Fruit fly (Drosophila melanogaster): ENCODE results near the gene Nsun2.
A peak's percentile ranks its signal among the peaks of the same experiment; 100 is the strongest.

The Nsun2 gene

DNA sequence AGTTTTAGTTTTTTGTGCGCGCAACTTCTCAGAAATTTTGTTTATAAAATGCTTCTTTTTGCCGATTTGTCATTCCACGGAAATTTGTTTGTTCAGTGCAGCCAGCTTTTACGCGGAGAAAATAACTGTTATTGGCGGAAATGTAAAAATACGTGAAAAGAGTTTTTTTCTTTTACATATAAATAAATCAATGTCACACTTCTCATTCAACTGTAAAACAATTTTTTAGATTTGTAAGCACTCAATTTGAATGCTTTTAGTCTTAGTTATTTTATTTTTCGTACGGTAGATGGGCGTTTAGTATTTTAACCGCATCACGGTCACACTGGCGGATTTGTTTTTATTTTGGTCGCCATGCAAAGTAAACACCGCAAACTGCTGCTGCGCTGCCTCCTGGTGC, 9.4 kb downstream of the Nsun2 start, which contains the start of the genes Xpac and brn:
Xpac (minus strand) TSS at position 66 of the 400 bp plus-strand sequence.
brn (plus strand) TSS at position 211 of the 400 bp plus-strand sequence.
- peak; percentile 57 for TF ChIP-seq CG6808 (GFP tag; optimal IDR thresholded peaks at IDR 0.05)
- TF ChIP-seq fkh (GFP tag; optimal IDR thresholded peaks at IDR 0.05), result peak; percentile 96
- no peak for TF ChIP-seq Sox15 (GFP tag; optimal IDR thresholded peaks at IDR 0.05)

DNA sequence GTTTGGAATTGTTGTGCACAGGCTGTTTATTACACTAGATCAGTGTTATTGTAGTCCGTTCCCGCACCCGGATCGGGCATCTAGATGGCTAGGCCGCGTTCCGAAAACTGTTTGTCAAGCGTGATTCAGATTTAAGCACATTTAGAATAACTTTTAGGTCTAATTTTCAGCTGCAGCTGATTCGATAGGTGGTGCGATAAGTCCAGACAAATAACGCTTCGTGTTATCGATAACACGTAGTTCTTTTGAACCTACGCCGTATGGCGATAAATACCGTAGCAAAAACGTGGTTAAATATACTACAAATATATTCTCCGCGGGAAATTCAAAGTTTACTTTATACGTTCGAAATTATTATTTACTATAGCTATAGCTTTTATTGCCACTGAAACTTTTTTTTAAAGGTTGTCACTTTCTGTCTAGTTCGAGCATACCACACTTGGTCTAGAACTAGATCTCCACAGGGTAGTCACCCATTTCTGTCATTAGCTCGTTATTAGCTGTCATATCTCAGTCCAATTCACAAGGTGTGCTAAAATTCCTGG, 12.6 kb downstream of the Nsun2 start, which contains the start of the genes Cmtr1 and CG15375:
Cmtr1 (minus strand) TSS at position 208 of the 545 bp plus-strand sequence.
CG15375 (plus strand) TSS at position 495 of the 545 bp plus-strand sequence.
- no peak for TF ChIP-seq CG32006 (GFP tag; optimal IDR thresholded peaks at IDR 0.05)
- no peak for TF ChIP-seq vri (GFP tag; optimal IDR thresholded peaks at IDR 0.05)
- TF ChIP-seq Lpt (GFP tag; optimal IDR thresholded peaks at IDR 0.05), result no peak
- TF ChIP-seq esn (GFP tag; optimal IDR thresholded peaks at IDR 0.05), result no peak
- no peak for TF ChIP-seq CG1621 (tag; optimal IDR thresholded peaks at IDR 0.05)
- no peak for TF ChIP-seq CG6163 (GFP tag; IDR thresholded peaks at IDR 0.05)
- TF ChIP-seq Hr39 (GFP tag; optimal IDR thresholded peaks at IDR 0.05), result no peak
- TF ChIP-seq CG6276 (GFP tag; optimal IDR thresholded peaks at IDR 0.05), result no peak
- no peak for TF ChIP-seq eg (GFP tag; IDR thresholded peaks at IDR 0.05)
- no peak for TF ChIP-seq dac (GFP tag; optimal IDR thresholded peaks at IDR 0.05)
- TF ChIP-seq CG8632 (GFP tag; optimal IDR thresholded peaks at IDR 0.05), result no peak
- no peak for TF ChIP-seq CG8319 (GFP tag; optimal IDR thresholded peaks at IDR 0.05)
- TF ChIP-seq Sox102F (GFP tag; optimal IDR thresholded peaks at IDR 0.05), result no peak
- no peak for TF ChIP-seq CG3919 (GFP tag; optimal IDR thresholded peaks at IDR 0.05)
- TF ChIP-seq CG11294 (GFP tag; IDR thresholded peaks at IDR 0.05), result no peak
- TF ChIP-seq Smox (GFP tag; optimal IDR thresholded peaks at IDR 0.05), result no peak
- no peak for TF ChIP-seq lz (GFP tag; optimal IDR thresholded peaks at IDR 0.05)
- TF ChIP-seq fd85E (GFP tag; optimal IDR thresholded peaks at IDR 0.05), result no peak

DNA sequence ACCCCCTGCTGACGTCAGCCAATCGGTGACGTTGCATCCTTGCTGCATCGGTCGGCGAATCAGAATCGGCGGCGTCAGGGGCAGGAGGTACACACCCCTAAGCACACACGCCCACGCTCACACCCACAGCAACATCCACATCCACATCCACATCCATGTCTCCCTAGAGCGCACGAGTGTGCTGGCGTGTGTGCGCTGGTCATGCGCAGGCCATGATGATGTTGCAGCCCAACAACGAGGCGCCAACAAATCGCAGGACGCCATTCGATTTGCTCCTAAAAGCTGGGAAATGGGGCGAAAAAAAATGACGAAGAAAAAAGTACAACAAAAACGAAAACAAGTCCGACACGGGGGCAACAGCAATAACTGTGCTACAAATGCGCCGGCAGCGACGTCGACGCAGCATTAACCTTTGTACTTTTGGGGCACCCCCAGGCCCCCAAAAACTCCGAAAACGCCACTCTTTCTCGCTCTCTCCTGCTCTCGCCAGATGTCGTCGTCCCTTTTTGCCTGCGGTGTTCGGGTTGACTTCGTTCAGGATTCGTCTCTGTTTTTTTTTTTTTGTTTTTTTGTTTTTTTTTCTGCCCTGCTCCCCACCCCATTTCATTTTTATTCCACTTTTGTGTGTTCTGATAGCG, 24.4 kb downstream of the Nsun2 start:
- TF ChIP-seq svp (GFP tag), result peak; percentile 62
- TF ChIP-seq salr (GFP tag; optimal IDR thresholded peaks at IDR 0.05), result no peak
- no peak for TF ChIP-seq CG15336 (GFP tag; IDR thresholded peaks at IDR 0.05)
- TF ChIP-seq Sox102F (GFP tag; optimal IDR thresholded peaks at IDR 0.05), result no peak
- TF ChIP-seq CG8319 (GFP tag; optimal IDR thresholded peaks at IDR 0.05), result no peak
- no peak for TF ChIP-seq topi (GFP tag; optimal IDR thresholded peaks at IDR 0.05)
- TF ChIP-seq Sox14 (GFP tag; optimal IDR thresholded peaks at IDR 0.05), result no peak
- no peak for TF ChIP-seq esn (GFP tag; optimal IDR thresholded peaks at IDR 0.05)
- TF ChIP-seq CG6854 (GFP tag; optimal IDR thresholded peaks at IDR 0.05), result no peak
- TF ChIP-seq eg (GFP tag; IDR thresholded peaks at IDR 0.05), result 0 out of 3 replicates have a peak, but pooled peaks have one; percentile 29
- no peak for TF ChIP-seq cyc (GFP tag; optimal IDR thresholded peaks at IDR 0.05)
- no peak for TF ChIP-seq CG9139 (GFP tag; optimal IDR thresholded peaks at IDR 0.05)
- TF ChIP-seq spab (GFP tag; optimal IDR thresholded peaks at IDR 0.05), result no peak
- TF ChIP-seq CG34406 (GFP tag; optimal IDR thresholded peaks at IDR 0.05), result no peak
- TF ChIP-seq dsx (GFP tag; optimal IDR thresholded peaks at IDR 0.05; ENCODE audit: poor library complexity, severe bottlenecking), result no peak
- no peak for TF ChIP-seq fd59A (GFP tag; optimal IDR thresholded peaks at IDR 0.05)
- peak in 1 of 2 experiments; percentile 41 for TF ChIP-seq ss (GFP tag; optimal IDR thresholded peaks at IDR 0.05)
- no peak for TF ChIP-seq Hr4 (GFP tag; optimal IDR thresholded peaks at IDR 0.05)
- no peak for TF ChIP-seq OdsH (GFP tag; optimal IDR thresholded peaks at IDR 0.05)
- no peak for TF ChIP-seq CG3919 (GFP tag; optimal IDR thresholded peaks at IDR 0.05)
- TF ChIP-seq achi (GFP tag; optimal IDR thresholded peaks at IDR 0.05), result no peak
- no peak for TF ChIP-seq vri (GFP tag; optimal IDR thresholded peaks at IDR 0.05)
- TF ChIP-seq CG11762 (GFP tag; optimal IDR thresholded peaks at IDR 0.05; ENCODE audit: insufficient read depth), result no peak
